Fruit fly (Drosophila melanogaster) whole organism, prepupa: ENCODE measurements around the gene P5CDh2.
A peak's percentile ranks its signal among the peaks of the same experiment; 100 is the strongest.

Experiments
- CG10631 ChIP-seq: fragments of 200-800 bp; sonication (Bioruptor generic); optimal IDR thresholded peaks from 2 replicates; lab custom pipeline; 2016; ENCODE audit warnings: missing biosample characterization, missing genetic modification characterization
- CG10669 ChIP-seq: fragments of 200-800 bp; sonication (Bioruptor generic); optimal IDR thresholded peaks from 3 replicates; lab custom pipeline; 2018; ENCODE audit warnings: missing biosample characterization, mild to moderate bottlenecking, missing genetic modification characterization, moderate library complexity
- CG15336 ChIP-seq: fragments of 200-800 bp; sonication (Bioruptor generic); IDR thresholded peaks from 2 replicates; pipeline ENCODE4 v1.3.6; 2022; ENCODE audit warnings: missing biosample characterization, missing genetic modification characterization
- CG1621 ChIP-seq: fragments of 200-800 bp; sonication (Bioruptor generic); optimal IDR thresholded peaks from 3 replicates; lab custom pipeline; 2018; ENCODE audit warnings: missing biosample characterization, mild to moderate bottlenecking, missing genetic modification characterization
- CG3032 ChIP-seq: fragments of 200-800 bp; optimal IDR thresholded peaks from 2 replicates; lab custom pipeline; 2019; ENCODE audit warnings: missing biosample characterization, mild to moderate bottlenecking, missing genetic modification characterization, moderate library complexity
- CG31627 ChIP-seq: fragments of 200-800 bp; sonication (Bioruptor generic); optimal IDR thresholded peaks from 3 replicates; lab custom pipeline; 2016; ENCODE audit warnings: missing biosample characterization, missing genetic modification characterization
- CG32006 ChIP-seq: fragments of 200-800 bp; sonication (Bioruptor generic); optimal IDR thresholded peaks from 3 replicates; lab custom pipeline; 2017; ENCODE audit warnings: missing biosample characterization, mild to moderate bottlenecking, missing genetic modification characterization
- CG34406 ChIP-seq: fragments of 200-800 bp; sonication (Bioruptor generic); optimal IDR thresholded peaks from 3 replicates; lab custom pipeline; 2016; ENCODE audit warnings: missing biosample characterization, missing genetic modification characterization
- CG4318 ChIP-seq: fragments of 200-800 bp; sonication (Bioruptor generic); optimal IDR thresholded peaks from 3 replicates; lab custom pipeline; 2017; ENCODE audit warnings: missing biosample characterization, mild to moderate bottlenecking, missing genetic modification characterization
- CG6163 ChIP-seq: fragments of 200-800 bp; sonication (Bioruptor generic); IDR thresholded peaks from 3 replicates; pipeline ENCODE4 v1.3.6; 2022; ENCODE audit warnings: missing biosample characterization, missing genetic modification characterization
- CG6276 ChIP-seq: fragments of 200-800 bp; sonication (Bioruptor generic); optimal IDR thresholded peaks from 2 replicates; lab custom pipeline; 2017; ENCODE audit warnings: missing biosample characterization, mild to moderate bottlenecking, missing genetic modification characterization
- CG6792 ChIP-seq: fragments of 200-800 bp; sonication (Bioruptor generic); optimal IDR thresholded peaks from 3 replicates; lab custom pipeline; 2016; ENCODE audit warnings: missing biosample characterization, missing genetic modification characterization
- CG6808 ChIP-seq: fragments of 200-800 bp; sonication (Bioruptor generic); optimal IDR thresholded peaks from 3 replicates; lab custom pipeline; 2017; ENCODE audit warnings: missing biosample characterization, missing genetic modification characterization, mild to moderate bottlenecking, moderate library complexity, missing genetic modification reagents
- CG8319 ChIP-seq: fragments of 200-800 bp; sonication (Bioruptor generic); optimal IDR thresholded peaks from 3 replicates; lab custom pipeline; 2016; ENCODE audit warnings: missing biosample characterization, missing genetic modification characterization
- CG8632 ChIP-seq: fragments of 200-800 bp; sonication (Bioruptor generic); optimal IDR thresholded peaks from 3 replicates; lab custom pipeline; 2016; ENCODE audit warnings: missing biosample characterization, missing genetic modification characterization
- Eip78C ChIP-seq: fragments of 200-800 bp; sonication (Bioruptor generic); peaks from one replicate; lab custom pipeline; 2016; ENCODE audit warnings: missing biosample characterization, missing genetic modification characterization
- Eip93F ChIP-seq: fragments of 200-800 bp; sonication (Bioruptor generic); optimal IDR thresholded peaks from 2 replicates; lab custom pipeline; 2016; ENCODE audit warnings: missing biosample characterization, mild to moderate bottlenecking, missing genetic modification characterization
- Ets21C ChIP-seq: fragments of 200-800 bp; sonication (Bioruptor generic); optimal IDR thresholded peaks from 3 replicates; lab custom pipeline; 2016; ENCODE audit warnings: missing biosample characterization, missing genetic modification characterization
- Ets96B ChIP-seq: fragments of 200-800 bp; optimal IDR thresholded peaks from 2 replicates; lab custom pipeline; 2019; ENCODE audit warnings: missing biosample characterization, mild to moderate bottlenecking, missing genetic modification characterization, moderate library complexity
- Gug ChIP-seq: fragments of 200-800 bp; sonication (Bioruptor generic); IDR thresholded peaks from 2 replicates; pipeline ENCODE4 v1.3.6; 2022; ENCODE audit warnings: missing biosample characterization, missing genetic modification characterization
- Hr38 ChIP-seq: sonication (Bioruptor generic); optimal IDR thresholded peaks from 2 replicates; lab custom pipeline; 2016; ENCODE audit warnings: missing biosample characterization, missing genetic modification characterization
- Hr4 ChIP-seq: fragments of 200-800 bp; sonication (Bioruptor generic); optimal IDR thresholded peaks from 3 replicates; lab custom pipeline; 2016; ENCODE audit warnings: missing biosample characterization, missing genetic modification characterization
- Lpt ChIP-seq: fragments of 200-800 bp; sonication (Bioruptor generic); optimal IDR thresholded peaks from 3 replicates; lab custom pipeline; 2016; ENCODE audit warnings: missing biosample characterization, missing genetic modification characterization
- Met ChIP-seq: fragments of 200-800 bp; sonication (Bioruptor generic); optimal IDR thresholded peaks from 3 replicates; lab custom pipeline; 2016; ENCODE audit warnings: missing biosample characterization, missing genetic modification characterization
- OdsH ChIP-seq: fragments of 200-800 bp; sonication (Bioruptor generic); optimal IDR thresholded peaks from 3 replicates; lab custom pipeline; 2016; ENCODE audit warnings: missing biosample characterization, missing genetic modification characterization
- Smox ChIP-seq: fragments of 200-800 bp; sonication (Bioruptor generic); optimal IDR thresholded peaks from 3 replicates; lab custom pipeline; 2016; ENCODE audit warnings: missing biosample characterization, missing genetic modification characterization
- Sox14 ChIP-seq: fragments of 200-800 bp; sonication (Bioruptor generic); optimal IDR thresholded peaks from 3 replicates; lab custom pipeline; 2016; ENCODE audit warnings: missing biosample characterization, missing genetic modification characterization
- Sox15 ChIP-seq: fragments of 200-800 bp; sonication (Bioruptor generic); optimal IDR thresholded peaks from 3 replicates; lab custom pipeline; 2016; ENCODE audit warnings: missing biosample characterization, missing genetic modification characterization
- acj6 ChIP-seq: fragments of 200-800 bp; sonication (Bioruptor generic); optimal IDR thresholded peaks from 3 replicates; lab custom pipeline; 2016; ENCODE audit warnings: missing biosample characterization, missing genetic modification characterization
- cyc ChIP-seq: fragments of 200-800 bp; sonication (Bioruptor generic); optimal IDR thresholded peaks from 3 replicates; lab custom pipeline; 2016; ENCODE audit warnings: missing biosample characterization, missing genetic modification characterization
- eg ChIP-seq: fragments of 200-800 bp; sonication (Bioruptor generic); IDR thresholded peaks from 3 replicates; pipeline ENCODE4 v1.3.6; 2022; ENCODE audit warnings: missing biosample characterization, missing genetic modification characterization
- esn ChIP-seq: fragments of 200-800 bp; sonication (Bioruptor generic); optimal IDR thresholded peaks from 2 replicates; lab custom pipeline; 2016; ENCODE audit warnings: missing biosample characterization, mild to moderate bottlenecking, missing genetic modification characterization, moderate library complexity
- fd59A ChIP-seq: fragments of 200-800 bp; sonication (Bioruptor generic); optimal IDR thresholded peaks from 2 replicates; lab custom pipeline; 2017; ENCODE audit warnings: missing biosample characterization, mild to moderate bottlenecking, missing genetic modification characterization, missing genetic modification reagents
- fd85E ChIP-seq: fragments of 200-800 bp; sonication (Bioruptor generic); optimal IDR thresholded peaks from 3 replicates; lab custom pipeline; 2016; ENCODE audit warnings: missing biosample characterization, missing genetic modification characterization
- lz ChIP-seq: fragments of 200-800 bp; sonication (Bioruptor generic); optimal IDR thresholded peaks from 3 replicates; lab custom pipeline; 2016; ENCODE audit warnings: missing biosample characterization, missing genetic modification characterization
- net ChIP-seq: fragments of 200-800 bp; sonication (Bioruptor generic); optimal IDR thresholded peaks from 3 replicates; lab custom pipeline; 2016; ENCODE audit warnings: missing biosample characterization, missing genetic modification characterization
- spab ChIP-seq: fragments of 200-800 bp; sonication (Bioruptor generic); optimal IDR thresholded peaks from 2 replicates; lab custom pipeline; 2017; ENCODE audit warnings: missing biosample characterization, mild to moderate bottlenecking, missing genetic modification characterization, missing genetic modification reagents
- ss ChIP-seq, 2 experiments: fragments of 200-800 bp; sonication (Bioruptor generic); optimal IDR thresholded peaks; 2 replicates in 1 of 2; 3 replicates in 1 of 2; lab custom pipeline; 2017 to 2018; ENCODE audit warnings: mild to moderate bottlenecking in 2 of 2, missing biosample characterization in 2 of 2, missing genetic modification characterization in 2 of 2, moderate library complexity in 1 of 2

The P5CDh2 gene

DNA sequence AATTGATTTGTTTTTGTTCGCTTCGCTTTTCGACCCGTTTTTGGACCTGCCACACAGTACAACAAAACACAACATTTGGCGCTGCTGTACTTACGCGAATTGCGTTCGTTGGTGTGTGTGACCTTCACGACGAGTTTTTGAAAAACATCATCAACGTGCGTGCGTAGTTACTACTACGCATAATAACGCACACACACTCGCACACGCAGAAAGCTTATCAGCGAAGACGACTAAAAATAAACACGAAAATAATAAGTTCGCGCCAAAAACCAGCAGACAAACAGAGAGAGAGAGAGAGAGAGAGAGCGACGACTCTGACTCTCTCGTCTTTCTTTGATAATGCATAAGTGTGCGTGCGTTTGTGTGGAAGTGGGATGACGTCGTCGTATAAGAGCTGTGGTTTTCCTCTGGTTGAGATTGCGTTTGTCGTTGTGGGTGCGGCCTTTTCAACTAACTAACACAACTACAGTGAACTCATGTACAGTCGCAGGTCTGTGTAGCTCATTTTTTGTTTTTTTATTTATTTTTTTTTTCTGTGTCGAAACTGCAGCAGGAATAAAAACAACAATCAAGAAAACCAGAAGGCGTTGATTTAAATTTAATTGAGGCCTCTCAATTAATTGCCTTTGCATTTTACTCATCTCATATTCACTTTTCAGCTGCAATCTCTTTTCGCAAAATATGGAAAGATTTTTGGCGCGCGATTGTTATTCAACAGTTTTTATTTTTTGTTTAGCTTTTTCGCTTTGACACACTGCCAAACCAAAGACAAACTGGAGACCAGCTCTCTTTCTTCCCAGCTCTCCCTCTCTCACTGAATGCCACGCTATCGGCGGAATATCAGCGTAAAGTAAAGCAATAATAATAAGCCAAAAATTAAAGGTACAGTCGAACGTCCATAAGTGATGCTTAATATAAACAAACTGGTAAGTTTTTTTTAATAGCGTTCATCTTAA, 23.8 kb upstream of the P5CDh2 start (continued):
- TF ChIP-seq Hr4 (peak; percentile 29), CG31627 (no peak), Sox14 (GFP tag; lab: Kevin White, UChicago) (peak; percentile 38), CG6792 (GFP tag; lab: Kevin White, UChicago) (peak; percentile 31), cyc (GFP tag; lab: Kevin White, UChicago) (peak; percentile 6), CG10669 (peak; percentile 7), Met (GFP tag; lab: Kevin White, UChicago) (peak; percentile 34), CG34406 (peak; percentile 33), Ets21C (GFP tag; lab: Kevin White, UChicago) (no peak), net (peak; percentile 43), CG4318 (GFP tag; lab: Kevin White, UChicago) (no peak), Ets96B (tag; lab: Kevin White, UChicago) (no peak), CG6276 (peak; percentile 46), OdsH (GFP tag; lab: Kevin White, UChicago) (peak; percentile 3), spab (GFP tag; lab: Kevin White, UChicago) (peak; percentile 58), CG8632 (GFP tag; lab: Kevin White, UChicago) (peak; percentile 61), fd59A (GFP tag; lab: Kevin White, UChicago) (no peak), acj6 (GFP tag; lab: Kevin White, UChicago) (no peak), eg (GFP tag; lab: Robert Waterston, UW) (peak; percentile 81), Smox (GFP tag; lab: Kevin White, UChicago) (peak; percentile 11), CG32006 (GFP tag; lab: Kevin White, UChicago) (no peak), CG15336 (GFP tag; lab: Robert Waterston, UW) (peak; percentile 67), CG1621 (tag; lab: Kevin White, UChicago) (peak; percentile 19), CG10631 (no peak), fd85E (peak; percentile 51), Hr38 (no peak), Gug (no peak), Sox15 (GFP tag; lab: Kevin White, UChicago) (no peak), CG6808 (GFP tag; lab: Kevin White, UChicago) (peak; percentile 70), ss (GFP tag; optimal IDR thresholded peaks at IDR 0.05; lab: Kevin White, UChicago) (peak; percentile 86 to 87), CG6163 (GFP tag; lab: Robert Waterston, UW) (peak; percentile 77; the same call in 2 of the 3 replicates), Lpt (GFP tag; lab: Kevin White, UChicago) (peak; percentile 64), esn (GFP tag; lab: Kevin White, UChicago) (peak; percentile 28), lz (no peak), Eip93F (GFP tag; lab: Kevin White, UChicago) (peak; percentile 78), CG3032 (peak; percentile 16)

dm6 chr3R:21854574-21855468, 22.9 kb upstream of the P5CDh2 start:
- no peak for TF ChIP-seq Eip93F (GFP tag; lab: Kevin White, UChicago)
- TF ChIP-seq Smox (GFP tag; lab: Kevin White, UChicago), result no peak
- no peak for TF ChIP-seq CG8319 (GFP tag; lab: Kevin White, UChicago)
- no peak for TF ChIP-seq CG32006 (GFP tag; lab: Kevin White, UChicago)
- TF ChIP-seq Eip78C (GFP tag; lab: Kevin White, UChicago), result peak; percentile 59
